Worm (Caenorhabditis elegans) whole organism, L4 larva: ENCODE measurements around the gene B0281.6.

Source experiments
- Y48G9A.11 ChIP-seq: fragments of 200-800 bp; sonication (Bioruptor generic); IDR thresholded peaks from 2 replicates; pipeline ENCODE4 v1.3.6; 2022; ENCODE audit warnings: missing genetic modification reagents, missing genetic modification characterization, missing compliant biosample characterization
- ceh-44 ChIP-seq: fragments of 200-800 bp; sonication (Bioruptor generic); IDR thresholded peaks from 2 replicates; pipeline ENCODE4 v1.3.6; 2022; ENCODE audit warnings: missing genetic modification reagents, missing genetic modification characterization, missing compliant biosample characterization
- lin-39 ChIP-seq: fragments of 150-350 bp; optimal IDR thresholded peaks from 2 replicates; lab custom pipeline; 2014; ENCODE audit warnings: missing biosample characterization, missing genetic modification reagents, missing genetic modification characterization
- lsy-2 ChIP-seq, 2 experiments: fragments of 150-350 bp in 1 of 2; sonication (generic microtip) in 1 of 2; optimal IDR thresholded peaks; 2 replicates each; lab custom pipeline; 2014 to 2017; ENCODE audit warnings: missing biosample characterization in 2 of 2, missing genetic modification characterization in 2 of 2
- mep-1 ChIP-seq: fragments of 150-350 bp; sonication (generic microtip); optimal IDR thresholded peaks from 3 replicates; lab custom pipeline; 2014; ENCODE audit warnings: missing biosample characterization, missing genetic modification characterization
- nhr-237 ChIP-seq: sonication (generic microtip); optimal IDR thresholded peaks from 2 replicates; lab custom pipeline; 2017; ENCODE audit warnings: missing biosample characterization, missing genetic modification characterization
- nhr-28 ChIP-seq: fragments of 150-350 bp; optimal IDR thresholded peaks from 2 replicates; lab custom pipeline; 2014; ENCODE audit warnings: missing biosample characterization, missing genetic modification characterization
- pha-4 ChIP-seq, 2 experiments: fragments of 150-350 bp in 1 of 2; fragments of 200-800 bp in 1 of 2; sonication (Bioruptor generic) in 1 of 2; IDR thresholded peaks in 1 of 2; optimal IDR thresholded peaks in 1 of 2; 2 replicates each; pipeline versions ENCODE4 v1.3.6 to Lab custom; 2014 to 2022; ENCODE audit warnings: missing genetic modification characterization in 2 of 2, missing genetic modification reagents in 2 of 2, missing biosample characterization in 1 of 2, missing compliant biosample characterization in 1 of 2
- rbr-2 ChIP-seq: sonication (generic microtip); optimal IDR thresholded peaks from 2 replicates; lab custom pipeline; 2016; ENCODE audit warnings: missing genotype, missing genetic modification characterization, missing compliant biosample characterization
- snpc-4 ChIP-seq: fragments of 150-350 bp; optimal IDR thresholded peaks from 2 replicates; lab custom pipeline; 2014; ENCODE audit warnings: missing biosample characterization, missing genetic modification characterization
- unc-39 ChIP-seq: sonication (generic microtip); optimal IDR thresholded peaks from 2 replicates; lab custom pipeline; 2017; ENCODE audit warnings: missing biosample characterization, missing genetic modification characterization
- ztf-11 ChIP-seq: fragments of 150-350 bp; optimal IDR thresholded peaks from 2 replicates; lab custom pipeline; 2014; ENCODE audit warnings: missing biosample characterization, missing genetic modification characterization

DNA sequence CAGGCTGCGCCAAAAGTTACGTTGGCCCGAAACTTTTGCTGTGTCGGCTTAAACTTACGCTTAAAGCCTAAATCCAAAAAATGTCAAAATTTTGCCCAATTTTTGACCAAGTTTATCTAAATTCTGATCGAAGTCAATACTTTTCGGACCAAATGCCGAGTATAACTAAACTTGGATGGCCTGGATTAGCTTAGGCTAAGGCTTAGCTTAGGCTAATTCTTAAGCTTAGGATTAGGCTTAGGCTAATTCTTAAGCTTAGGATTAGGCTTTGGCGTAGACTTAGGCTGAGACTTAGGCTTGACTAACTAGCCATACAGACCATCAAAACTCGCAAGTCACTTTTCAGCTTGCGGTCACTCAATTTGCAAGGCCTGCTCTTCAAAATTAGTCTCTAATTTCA is 33.9 kb upstream of the B0281.6 start:
- no peak for TF ChIP-seq pha-4 (GFP tag; IDR thresholded peaks at IDR 0.05; lab: Robert Waterston, UW)
- no peak for TF ChIP-seq pha-4 (tag; optimal IDR thresholded peaks at IDR 0.05; lab: Kevin White, UChicago)
- TF ChIP-seq Y48G9A.11 (GFP tag; lab: Robert Waterston, UW) = no peak
- TF ChIP-seq nhr-237 = no peak
- no peak for TF ChIP-seq nhr-28 (tag; lab: Kevin White, UChicago)
- TF ChIP-seq ztf-11 (tag; lab: Kevin White, UChicago) = no peak
- TF ChIP-seq rbr-2 (tag; lab: Kevin White, UChicago) = no peak
- no peak for TF ChIP-seq lsy-2 (tag; optimal IDR thresholded peaks at IDR 0.05; lab: Kevin White, UChicago)
- no peak for TF ChIP-seq snpc-4
- no peak for TF ChIP-seq ceh-44
- TF ChIP-seq lin-39 = no peak
- no peak for TF ChIP-seq mep-1 (tag; lab: Kevin White, UChicago)
- TF ChIP-seq unc-39 = no peak
